Fruit fly (Drosophila melanogaster): ENCODE results near the gene cyst.

The cyst gene

dm6 chr2L:19492934-19493686 lies 15.5 kb downstream of the cyst start, which contains the start of the genes swm and Ctu2 (continued):
- TF ChIP-seq en (GFP tag; optimal IDR thresholded peaks at IDR 0.05), result no peak
- no peak for TF ChIP-seq CG12219 (GFP tag; optimal IDR thresholded peaks at IDR 0.05)
- TF ChIP-seq hth (optimal IDR thresholded peaks at IDR 0.05), result no peak
- TF ChIP-seq crc (GFP tag; optimal IDR thresholded peaks at IDR 0.05), result no peak
- TF ChIP-seq CG9727 (GFP tag; optimal IDR thresholded peaks at IDR 0.05), result peak; percentile 71
- TF ChIP-seq gt (GFP tag; IDR thresholded peaks at IDR 0.05), result no peak
- no peak for TF ChIP-seq nom (GFP tag; optimal IDR thresholded peaks at IDR 0.05)
- TF ChIP-seq C15 (GFP tag; IDR thresholded peaks at IDR 0.05), result 0 out of 3 replicates have a peak, but pooled peaks have one; percentile 7
- TF ChIP-seq Dip3 (GFP tag; optimal IDR thresholded peaks at IDR 0.05), result no peak
- no peak for TF ChIP-seq dimm (GFP tag; IDR thresholded peaks at IDR 0.05)
- peak; percentile 94 for TF ChIP-seq Sry-β (GFP tag; optimal IDR thresholded peaks at IDR 0.05)
- TF ChIP-seq CG2875 (GFP tag; optimal IDR thresholded peaks at IDR 0.05), result no peak
- TF ChIP-seq zfh1 (GFP tag; IDR thresholded peaks at IDR 0.05), result no peak
- no peak for TF ChIP-seq trh (GFP tag; optimal IDR thresholded peaks at IDR 0.05)
- TF ChIP-seq CG31365 (tag; optimal IDR thresholded peaks at IDR 0.05), result no peak
- peak; percentile 51 for TF ChIP-seq CG10147 (GFP tag; optimal IDR thresholded peaks at IDR 0.05)
- TF ChIP-seq Abd-B (GFP tag; optimal IDR thresholded peaks at IDR 0.05), result peak; percentile 67
- TF ChIP-seq Atf6 (GFP tag; IDR thresholded peaks at IDR 0.05), result no peak; the same call in 1 of the 2 replicates
- TF ChIP-seq Sry-δ (GFP tag; optimal IDR thresholded peaks at IDR 0.05), result peak; percentile 64
- no peak for TF ChIP-seq Hey (tag; optimal IDR thresholded peaks at IDR 0.05)
- TF ChIP-seq CG9609 (GFP tag; optimal IDR thresholded peaks at IDR 0.05), result no peak
- TF ChIP-seq CG9437 (GFP tag; optimal IDR thresholded peaks at IDR 0.05), result peak; percentile 79
- TF ChIP-seq CG7786 (GFP tag; optimal IDR thresholded peaks at IDR 0.05), result no peak
- TF ChIP-seq CG16863 (GFP tag; optimal IDR thresholded peaks at IDR 0.05), result no peak
- TF ChIP-seq Hmr (GFP tag; optimal IDR thresholded peaks at IDR 0.05), result no peak
- no peak for TF ChIP-seq bigmax (GFP tag; optimal IDR thresholded peaks at IDR 0.05)
- TF ChIP-seq CG2712 (tag; optimal IDR thresholded peaks at IDR 0.05), result peak; percentile 81
- TF ChIP-seq Fer1 (GFP tag; optimal IDR thresholded peaks at IDR 0.05), result peak; percentile 74
- TF ChIP-seq CG17359 (tag; optimal IDR thresholded peaks at IDR 0.05), result peak; percentile 56
- TF ChIP-seq CG11398 (GFP tag; optimal IDR thresholded peaks at IDR 0.05), result no peak
- TF ChIP-seq cad (GFP tag; optimal IDR thresholded peaks at IDR 0.05), result no peak
- TF ChIP-seq sc (optimal IDR thresholded peaks at IDR 0.05), result no peak
- no peak for TF ChIP-seq sc (GFP tag; optimal IDR thresholded peaks at IDR 0.05)
- peak in 1 of 2 experiments; percentile 18 for TF ChIP-seq Pdp1 (GFP tag; optimal IDR thresholded peaks at IDR 0.05)
- no peak for TF ChIP-seq CG4854 (GFP tag; optimal IDR thresholded peaks at IDR 0.05)
- TF ChIP-seq CG2120 (GFP tag; optimal IDR thresholded peaks at IDR 0.05), result peak; percentile 47
- peak; percentile 68 for TF ChIP-seq Dek (tag; optimal IDR thresholded peaks at IDR 0.05)
- peak; percentile 53; the same call in 1 of the 2 replicates for TF ChIP-seq HLH3B (GFP tag; IDR thresholded peaks at IDR 0.05)
- peak; percentile 74 for TF ChIP-seq twi (tag; optimal IDR thresholded peaks at IDR 0.05)
- TF ChIP-seq Spps (tag; optimal IDR thresholded peaks at IDR 0.05), result peak; percentile 13
- TF ChIP-seq CG7987 (GFP tag; optimal IDR thresholded peaks at IDR 0.05), result no peak
- no peak for TF ChIP-seq Side (GFP tag; optimal IDR thresholded peaks at IDR 0.05)
- TF ChIP-seq Oli (tag; optimal IDR thresholded peaks at IDR 0.05), result no peak
- no peak for TF ChIP-seq gce (GFP tag; IDR thresholded peaks at IDR 0.05)
- peak; percentile 48 for TF ChIP-seq fd96Cb (tag; optimal IDR thresholded peaks at IDR 0.05)
- no peak for TF ChIP-seq usp (GFP tag; optimal IDR thresholded peaks at IDR 0.05)
- no peak for TF ChIP-seq sima (GFP tag; optimal IDR thresholded peaks at IDR 0.05)
- TF ChIP-seq otp (GFP tag; IDR thresholded peaks at IDR 0.05), result no peak
- no peak for TF ChIP-seq fu2 (GFP tag; optimal IDR thresholded peaks at IDR 0.05)
- TF ChIP-seq Ssrp (tag; optimal IDR thresholded peaks at IDR 0.05), result peak; percentile 70
- TF ChIP-seq MESR4 (GFP tag; optimal IDR thresholded peaks at IDR 0.05), result peak; percentile 96
